Fruit fly (Drosophila melanogaster) whole organism, adult: ENCODE measurements around the gene CG34408.
A peak's percentile ranks its signal among the peaks of the same experiment; 100 is the strongest.

Source experiments
- CG11617 ChIP-seq: fragments of 200-800 bp; sonication (Bioruptor generic); optimal IDR thresholded peaks from 2 replicates; lab custom pipeline; 2017; ENCODE audit warnings: mild to moderate bottlenecking, missing biosample characterization, missing genetic modification reagents, missing genetic modification characterization
- CG12768 ChIP-seq: fragments of 200-800 bp; sonication (Bioruptor generic); optimal IDR thresholded peaks from 2 replicates; lab custom pipeline; 2017; ENCODE audit warnings: missing biosample characterization, missing genetic modification characterization, mild to moderate bottlenecking, moderate library complexity, missing genetic modification reagents
- CG14711 ChIP-seq: fragments of 200-800 bp; sonication (Bioruptor generic); optimal IDR thresholded peaks from 2 replicates; lab custom pipeline; 2018; ENCODE audit warnings: missing biosample characterization, mild to moderate bottlenecking, missing genetic modification characterization, moderate library complexity
- CG1620 ChIP-seq: fragments of 200-800 bp; sonication (Bioruptor generic); optimal IDR thresholded peaks from 2 replicates; lab custom pipeline; 2016; ENCODE audit warnings: missing biosample characterization, missing genetic modification characterization
- CG33017 ChIP-seq: fragments of 200-800 bp; sonication (Bioruptor generic); optimal IDR thresholded peaks from 2 replicates; lab custom pipeline; 2018; ENCODE audit warnings: missing biosample characterization, mild to moderate bottlenecking, missing genetic modification characterization, moderate library complexity
- CG5204 ChIP-seq: fragments of 200-800 bp; sonication (Bioruptor generic); optimal IDR thresholded peaks from 2 replicates; lab custom pipeline; 2016; ENCODE audit warnings: missing biosample characterization, missing genetic modification characterization
- CG7045 ChIP-seq: fragments of 200-800 bp; sonication (Bioruptor generic); optimal IDR thresholded peaks from 2 replicates; lab custom pipeline; 2017; ENCODE audit warnings: missing biosample characterization, mild to moderate bottlenecking, missing genetic modification characterization
- CG7101 ChIP-seq: fragments of 200-800 bp; sonication (Bioruptor generic); optimal IDR thresholded peaks from 2 replicates; lab custom pipeline; 2018; ENCODE audit warnings: missing biosample characterization, mild to moderate bottlenecking, missing genetic modification characterization, moderate library complexity
- Clk ChIP-seq: fragments of 200-800 bp; sonication (Bioruptor generic); optimal IDR thresholded peaks from 2 replicates; lab custom pipeline; 2017; ENCODE audit warnings: missing biosample characterization, missing genetic modification characterization
- Crg-1 ChIP-seq: fragments of 200-800 bp; sonication (Bioruptor generic); optimal IDR thresholded peaks from 2 replicates; lab custom pipeline; 2016; ENCODE audit warnings: missing biosample characterization, missing genetic modification characterization
- Hr96 ChIP-seq: fragments of 200-800 bp; sonication (Bioruptor generic); optimal IDR thresholded peaks from 2 replicates; lab custom pipeline; 2016; ENCODE audit warnings: missing biosample characterization, missing genetic modification characterization
- Mnt ChIP-seq: fragments of 200-800 bp; sonication (Bioruptor generic); optimal IDR thresholded peaks from 2 replicates; lab custom pipeline; 2016; ENCODE audit warnings: missing biosample characterization, mild to moderate bottlenecking, missing genetic modification characterization
- bab1 ChIP-seq: fragments of 200-800 bp; sonication (Bioruptor generic); optimal IDR thresholded peaks from 3 replicates; lab custom pipeline; 2019; ENCODE audit warnings: missing biosample characterization, mild to moderate bottlenecking, missing genetic modification characterization, moderate library complexity
- cic ChIP-seq: fragments of 200-800 bp; sonication (Bioruptor generic); optimal IDR thresholded peaks from 2 replicates; lab custom pipeline; 2017; ENCODE audit warnings: missing biosample characterization, mild to moderate bottlenecking, missing genetic modification characterization, moderate library complexity
- cnc ChIP-seq, 2 experiments: fragments of >200 bp; optimal IDR thresholded peaks; 2 replicates each; lab custom pipeline; 2017
- kay ChIP-seq: fragments of 200-800 bp; sonication (Bioruptor generic); peaks from one replicate; lab custom pipeline; 2016; ENCODE audit warnings: missing biosample characterization, missing genetic modification characterization, borderline replicate concordance
- ovo ChIP-seq: fragments of 200-800 bp; sonication (Bioruptor generic); optimal IDR thresholded peaks from 2 replicates; lab custom pipeline; 2016; ENCODE audit warnings: missing biosample characterization, missing genetic modification characterization
- pad ChIP-seq: fragments of 200-800 bp; sonication (Bioruptor generic); optimal IDR thresholded peaks from 3 replicates; lab custom pipeline; 2017; ENCODE audit warnings: missing biosample characterization, missing genetic modification characterization, mild to moderate bottlenecking, moderate library complexity, missing genetic modification reagents
- tj ChIP-seq: fragments of 200-800 bp; sonication (Bioruptor generic); optimal IDR thresholded peaks from 3 replicates; lab custom pipeline; 2017; ENCODE audit warnings: missing biosample characterization, mild to moderate bottlenecking, missing genetic modification characterization, moderate library complexity
- toe ChIP-seq: fragments of 200-800 bp; sonication (Bioruptor generic); optimal IDR thresholded peaks from 2 replicates; lab custom pipeline; 2016; ENCODE audit warnings: missing biosample characterization, missing genetic modification characterization

Gene CG34408

dm6 chrX:10247366-10247765, 27.5 kb downstream of the CG34408 start:
- TF ChIP-seq Clk (no peak), Mnt (GFP tag; lab: Kevin White, UChicago) (peak; percentile 1)

- TF ChIP-seq tj (peak; percentile 11), toe (GFP tag; lab: Kevin White, UChicago) (no peak)
These were observed 30.1 kb downstream of the CG34408 start for dm6 chrX:10250017-10250416.

DNA sequence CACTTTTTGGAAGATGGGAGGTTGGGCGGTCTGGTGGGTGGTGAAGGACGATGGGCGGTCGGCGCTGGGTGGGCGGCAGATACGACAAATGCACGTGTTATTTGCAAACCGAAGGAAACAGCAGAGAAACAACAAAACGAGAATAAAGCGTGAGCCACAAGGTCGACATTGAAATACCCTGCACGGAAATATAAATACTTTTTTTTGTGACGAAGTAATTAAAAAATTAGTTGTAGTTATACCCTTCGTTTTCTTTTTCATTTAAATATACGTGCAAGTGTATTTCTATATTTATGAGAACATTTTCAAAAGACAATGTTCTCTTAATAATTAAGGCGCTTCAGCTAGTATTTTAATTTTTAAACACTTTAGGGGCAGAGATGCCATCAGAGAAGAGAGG, 30.7 kb downstream of the CG34408 start:
- TF ChIP-seq toe (GFP tag; lab: Kevin White, UChicago) (no peak), cic (no peak), Hr96 (no peak), tj (no peak), CG33017 (peak; percentile 2), CG1620 (GFP tag; lab: Kevin White, UChicago) (no peak), Mnt (GFP tag; lab: Kevin White, UChicago) (peak; percentile 52), CG12768 (GFP tag; lab: Kevin White, UChicago) (no peak), CG7045 (no peak)

dm6 chrX:10252745-10253144, 32.8 kb downstream of the CG34408 start:
- TF ChIP-seq kay (GFP tag; lab: Kevin White, UChicago) (no peak), Mnt (GFP tag; lab: Kevin White, UChicago) (no peak), Clk (no peak), CG14711 (no peak), Crg-1 (GFP tag; lab: Kevin White, UChicago) (no peak), CG33017 (no peak), CG7045 (no peak), CG5204 (GFP tag; lab: Kevin White, UChicago) (no peak), CG11617 (GFP tag; lab: Kevin White, UChicago) (no peak), bab1 (GFP tag; lab: Kevin White, UChicago) (no peak), cic (no peak), cnc (optimal IDR thresholded peaks at IDR 0.05; lab: Kevin White, UChicago) (no peak), Hr96 (no peak), ovo (GFP tag; lab: Kevin White, UChicago) (no peak), pad (no peak), CG12768 (GFP tag; lab: Kevin White, UChicago) (no peak), toe (GFP tag; lab: Kevin White, UChicago) (no peak), CG1620 (GFP tag; lab: Kevin White, UChicago) (no peak), tj (no peak)

dm6 chrX:10256228-10256627, 36.3 kb downstream of the CG34408 start:
- TF ChIP-seq Mnt (GFP tag; lab: Kevin White, UChicago): no peak
- no peak for TF ChIP-seq CG5204 (GFP tag; lab: Kevin White, UChicago)
- TF ChIP-seq CG7101: no peak
- TF ChIP-seq Hr96: no peak
- no peak for TF ChIP-seq CG14711
- TF ChIP-seq cnc (optimal IDR thresholded peaks at IDR 0.05; lab: Kevin White, UChicago): no peak
- TF ChIP-seq toe (GFP tag; lab: Kevin White, UChicago): no peak
- TF ChIP-seq CG1620 (GFP tag; lab: Kevin White, UChicago): no peak
- no peak for TF ChIP-seq CG11617 (GFP tag; lab: Kevin White, UChicago)

DNA sequence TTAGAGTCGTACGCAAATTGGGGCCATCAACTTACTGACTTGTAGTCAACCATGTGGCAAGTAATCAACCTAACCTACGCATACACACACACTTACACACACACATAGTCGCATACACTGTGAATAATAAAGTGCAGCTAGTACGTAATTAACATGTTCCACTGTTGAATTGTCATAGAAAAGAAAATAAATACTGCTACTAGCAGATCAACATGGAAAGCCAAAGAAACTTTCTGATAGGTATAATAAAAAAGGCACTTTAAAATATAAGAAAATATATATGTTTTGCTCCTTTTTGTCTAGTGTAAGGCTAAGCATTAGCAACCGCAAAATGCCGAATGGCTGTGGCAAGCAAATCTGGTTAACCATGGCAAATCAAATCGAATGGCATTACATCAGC, 39.6 kb downstream of the CG34408 start:
- TF ChIP-seq Clk (no peak), cnc (optimal IDR thresholded peaks at IDR 0.05; lab: Kevin White, UChicago) (no peak), kay (GFP tag; lab: Kevin White, UChicago) (no peak), CG1620 (GFP tag; lab: Kevin White, UChicago) (no peak), CG14711 (no peak), CG5204 (GFP tag; lab: Kevin White, UChicago) (no peak), CG12768 (GFP tag; lab: Kevin White, UChicago) (no peak), pad (no peak), cic (no peak)

dm6 chrX:10261172-10261571, 41.3 kb downstream of the CG34408 start:
- TF ChIP-seq CG7045 (no peak), kay (GFP tag; lab: Kevin White, UChicago) (no peak), CG7101 (no peak), cic (no peak), CG14711 (no peak), tj (no peak), pad (no peak), CG33017 (no peak), Clk (no peak)

DNA sequence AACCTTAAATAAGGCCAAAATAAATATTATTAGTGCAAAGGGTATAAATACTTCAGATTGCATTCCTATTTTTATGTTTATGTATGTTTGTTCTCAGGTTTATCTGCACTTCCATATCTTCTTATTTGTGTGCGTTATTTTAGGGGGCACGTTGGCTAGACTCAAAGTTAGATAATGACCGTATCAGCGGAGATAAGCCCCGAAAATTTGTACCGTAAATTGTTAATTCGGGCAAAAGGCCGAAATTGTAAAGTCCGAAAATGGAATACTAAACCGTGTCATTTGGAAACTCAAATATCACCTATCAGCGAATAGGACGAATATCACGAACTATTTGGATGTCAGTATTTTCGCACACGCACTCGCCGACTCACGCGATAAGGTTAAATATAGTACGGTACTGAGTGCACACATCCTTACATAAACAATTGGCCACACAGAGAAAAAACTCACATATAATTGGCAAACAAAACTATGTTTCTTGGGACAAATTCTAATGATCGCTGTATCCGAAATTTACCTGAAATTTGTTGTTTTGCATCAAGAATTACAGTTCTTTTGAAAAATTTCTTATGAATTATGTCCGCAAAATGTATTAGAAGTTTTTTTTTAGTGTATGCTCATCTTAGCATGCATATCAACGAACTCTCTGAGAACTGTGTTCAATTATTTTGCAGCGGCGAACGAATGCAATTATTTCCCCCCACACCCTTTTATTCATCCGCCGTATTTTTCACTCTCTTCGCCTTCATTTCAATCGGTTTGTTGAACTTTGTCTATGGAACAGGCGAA, 43.5 kb downstream of the CG34408 start, which contains the start of gene Hk:
TSS of gene Hk (minus strand) at position 321 of the 792 bp plus-strand sequence.
- TF ChIP-seq CG7045 (peak; percentile 78), tj (peak; percentile 68), cnc (optimal IDR thresholded peaks at IDR 0.05; lab: Kevin White, UChicago) (no peak), Clk (peak; percentile 10), CG14711 (peak; percentile 78), bab1 (GFP tag; lab: Kevin White, UChicago) (peak; percentile 22), Crg-1 (GFP tag; lab: Kevin White, UChicago) (peak; percentile 8), toe (GFP tag; lab: Kevin White, UChicago) (peak; percentile 40), CG33017 (peak; percentile 66), pad (peak; percentile 60), CG11617 (GFP tag; lab: Kevin White, UChicago) (peak; percentile 76), Hr96 (peak; percentile 84), kay (GFP tag; lab: Kevin White, UChicago) (peak; percentile 71), CG12768 (GFP tag; lab: Kevin White, UChicago) (peak; percentile 44), CG1620 (GFP tag; lab: Kevin White, UChicago) (peak; percentile 30), Mnt (GFP tag; lab: Kevin White, UChicago) (peak; percentile 64), cic (no peak), CG5204 (GFP tag; lab: Kevin White, UChicago) (peak; percentile 80), CG7101 (peak; percentile 75), ovo (GFP tag; lab: Kevin White, UChicago) (no peak)
